Fruit fly (Drosophila melanogaster) ovary, adult (tissue): ENCODE data around the gene CG15890.

Experiments used
- CG17801 ChIP-seq: fragments of 200-800 bp; optimal IDR thresholded peaks from 2 replicates; lab custom pipeline; 2019; ENCODE audit warnings: missing biosample characterization, mild to moderate bottlenecking, missing genetic modification characterization, moderate library complexity; ENCODE audit not compliant: partially characterized antibody

CG15890 gene

dm6 chrX:14765737-14766253, at the start of gene CG15890:
Gene CG15890 (minus strand): TSS chrX:14765787.
- no peak for TF ChIP-seq CG17801 (GFP tag; lab: Kevin White, UChicago)

dm6 chrX:14812239-14812638, 46.7 kb upstream of the CG15890 start:
- no peak for TF ChIP-seq CG17801 (GFP tag; lab: Kevin White, UChicago)

- no peak for TF ChIP-seq CG17801 (GFP tag; lab: Kevin White, UChicago)
These were observed 44.8 kb upstream of the CG15890 start for dm6 chrX:14810433-14810832.

DNA sequence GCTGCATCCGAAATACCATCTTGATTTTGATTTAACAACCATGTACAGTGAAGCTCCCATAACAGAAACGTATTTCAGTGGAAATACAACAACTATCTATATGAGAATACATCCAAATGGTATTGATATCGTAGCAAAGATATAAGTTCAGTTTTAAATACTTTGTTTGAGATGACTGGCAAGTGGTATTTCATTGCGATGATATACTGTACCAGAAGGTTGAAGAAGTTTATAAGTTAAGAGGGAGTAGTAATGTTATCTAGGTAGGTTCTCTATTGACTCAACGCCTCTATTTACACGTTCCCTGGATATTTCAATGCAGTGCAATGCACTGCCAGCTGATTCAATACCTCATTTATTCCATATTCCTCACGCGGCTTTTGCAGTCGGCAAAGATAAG, 40.1 kb upstream of the CG15890 start:
- TF ChIP-seq CG17801 (GFP tag; lab: Kevin White, UChicago) = no peak

DNA sequence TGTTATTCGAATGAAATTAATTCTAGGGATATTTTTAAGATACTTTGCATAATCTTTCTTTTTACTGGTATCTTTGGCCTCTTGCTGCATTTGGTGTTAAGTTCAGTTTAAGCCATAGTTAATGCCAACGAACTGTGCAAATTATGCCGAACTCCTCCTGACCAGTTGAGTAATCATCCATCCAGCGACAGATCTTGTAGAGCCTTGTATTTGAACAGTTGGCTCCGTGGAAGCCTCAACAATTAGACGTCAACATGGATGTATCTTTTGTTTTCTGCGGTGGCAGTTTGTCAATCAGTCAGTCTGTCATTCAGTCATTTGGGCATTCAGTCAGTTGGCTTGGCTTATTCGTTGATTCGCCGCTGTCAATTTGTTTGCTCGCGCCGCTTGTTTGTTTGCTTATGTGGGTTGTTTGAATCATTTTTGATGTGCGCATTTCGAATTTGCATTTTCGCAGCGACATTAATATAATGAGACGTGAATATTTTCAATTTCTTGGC, 37.1 kb upstream of the CG15890 start:
- no peak for TF ChIP-seq CG17801 (GFP tag; lab: Kevin White, UChicago)

- TF ChIP-seq CG17801 (GFP tag; lab: Kevin White, UChicago) = no peak
These were observed 20.9 kb upstream of the CG15890 start, which contains the start of gene Ag5r for dm6 chrX:14786451-14786850. Gene Ag5r (minus strand): TSS chrX:14786551.

- TF ChIP-seq CG17801 (GFP tag; lab: Kevin White, UChicago) = no peak
These were observed 18.5 kb upstream of the CG15890 start, which contains the start of gene Ag5r2 for dm6 chrX:14784002-14784568. Gene Ag5r2 (minus strand): TSS chrX:14784052.

DNA sequence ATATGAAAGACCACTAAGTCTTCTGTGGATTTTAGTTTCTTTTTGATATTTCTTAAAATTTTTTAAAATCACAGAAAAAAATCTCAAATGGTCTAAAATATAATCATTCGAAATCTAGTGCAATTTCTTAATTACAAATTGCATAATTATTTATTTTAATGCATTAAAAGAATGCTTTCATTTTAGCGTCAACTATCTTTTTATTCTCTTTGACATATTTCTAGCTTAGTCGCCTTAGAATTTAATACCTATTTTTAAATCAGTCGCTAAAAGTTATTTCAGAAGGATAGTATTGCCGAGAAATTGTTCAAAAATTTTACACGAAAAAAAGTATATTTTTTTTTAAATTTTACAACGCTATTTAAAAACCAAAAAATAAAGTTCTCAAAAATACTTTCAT, 10.9 kb upstream of the CG15890 start, which contains the start of gene CG5347:
Gene CG5347 (plus strand): TSS at position 301 of the 400 bp plus-strand sequence.
- no peak for TF ChIP-seq CG17801 (GFP tag; lab: Kevin White, UChicago)

DNA sequence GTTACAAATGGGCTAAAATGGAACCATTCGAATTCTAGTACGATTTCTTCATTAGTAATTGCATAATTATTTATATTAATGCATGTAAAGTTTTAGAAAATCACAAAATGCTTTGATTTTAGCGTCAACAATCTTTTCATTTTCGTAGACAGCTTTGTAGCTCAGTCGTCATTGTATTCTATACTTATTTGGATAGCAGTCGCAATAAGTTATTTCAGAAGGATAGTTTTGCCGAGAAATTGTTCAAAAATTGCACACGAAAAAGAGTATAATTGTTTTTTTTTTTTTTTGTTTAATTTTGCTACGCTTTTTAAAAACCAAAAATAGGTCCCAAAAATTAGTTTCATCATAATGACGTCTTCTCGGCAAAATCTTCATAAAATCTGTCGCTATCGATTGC, 9.4 kb upstream of the CG15890 start, which contains the start of gene CG5334:
Gene CG5334 (plus strand): TSS at position 301 of the 400 bp plus-strand sequence.
- TF ChIP-seq CG17801 (GFP tag; lab: Kevin White, UChicago) = no peak

DNA sequence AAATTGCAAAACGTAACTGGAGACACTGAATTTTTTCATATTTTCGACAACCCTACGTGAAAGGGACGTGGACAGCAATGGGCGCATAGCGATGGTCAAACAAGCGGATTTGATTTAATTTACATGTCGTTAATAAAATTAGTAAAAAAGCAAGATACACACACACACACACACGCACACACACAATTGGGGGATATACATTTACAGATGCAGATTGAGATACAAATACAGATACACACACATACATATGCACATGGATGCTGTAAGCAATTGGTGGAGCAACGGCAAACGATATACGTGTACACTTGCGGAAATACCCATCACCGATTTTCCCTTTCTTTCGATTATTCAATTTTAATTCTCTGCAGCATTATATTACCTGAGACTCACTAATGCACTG, 563 bp downstream of the CG15890 start:
- TF ChIP-seq CG17801 (GFP tag; lab: Kevin White, UChicago) = no peak

DNA sequence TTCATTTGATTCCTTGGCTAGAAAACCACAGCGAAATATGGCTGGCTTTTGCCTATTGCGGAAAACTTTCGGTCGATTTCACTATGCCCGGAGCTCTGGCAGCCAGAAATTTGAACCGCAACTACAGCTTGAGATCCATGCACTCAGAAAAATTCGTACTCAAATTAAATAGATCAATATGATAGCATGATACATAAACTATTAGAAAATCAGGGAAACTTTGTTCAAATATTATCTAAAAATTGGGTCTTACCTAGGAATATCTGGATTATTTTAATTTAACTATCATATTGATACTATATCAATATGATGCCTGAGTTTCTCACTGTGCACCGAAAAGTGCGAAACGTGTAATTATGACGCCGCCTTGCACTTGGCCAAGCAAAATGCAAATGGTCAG, 14.4 kb downstream of the CG15890 start:
- no peak for TF ChIP-seq CG17801 (GFP tag; lab: Kevin White, UChicago)

DNA sequence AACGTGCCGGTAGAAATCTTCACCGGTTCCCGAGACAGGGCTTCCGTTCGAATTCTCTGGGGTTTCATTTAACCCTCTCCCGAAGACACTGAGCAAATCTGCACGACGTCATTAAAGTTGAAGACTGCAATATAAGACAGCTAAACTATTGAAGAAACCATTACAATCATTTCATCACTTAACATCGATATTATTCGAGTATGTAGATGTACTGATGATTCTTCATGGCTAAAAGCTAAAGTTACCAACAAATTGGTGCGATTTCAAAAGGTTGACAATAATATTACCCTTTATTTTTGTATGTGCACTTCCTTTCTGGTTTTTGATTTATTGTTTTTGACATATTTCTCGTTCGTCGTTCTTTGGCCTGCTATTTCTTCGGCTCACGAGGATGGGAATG, 15.1 kb downstream of the CG15890 start:
- TF ChIP-seq CG17801 (GFP tag; lab: Kevin White, UChicago) = no peak

dm6 chrX:14749086-14749874, 16.3 kb downstream of the CG15890 start, which contains the start of gene NetB:
Gene NetB (minus strand): TSS chrX:14749376.
- TF ChIP-seq CG17801 (GFP tag; lab: Kevin White, UChicago) = no peak

- no peak for TF ChIP-seq CG17801 (GFP tag; lab: Kevin White, UChicago)
These were observed 21.8 kb downstream of the CG15890 start for dm6 chrX:14743819-14744218.

DNA sequence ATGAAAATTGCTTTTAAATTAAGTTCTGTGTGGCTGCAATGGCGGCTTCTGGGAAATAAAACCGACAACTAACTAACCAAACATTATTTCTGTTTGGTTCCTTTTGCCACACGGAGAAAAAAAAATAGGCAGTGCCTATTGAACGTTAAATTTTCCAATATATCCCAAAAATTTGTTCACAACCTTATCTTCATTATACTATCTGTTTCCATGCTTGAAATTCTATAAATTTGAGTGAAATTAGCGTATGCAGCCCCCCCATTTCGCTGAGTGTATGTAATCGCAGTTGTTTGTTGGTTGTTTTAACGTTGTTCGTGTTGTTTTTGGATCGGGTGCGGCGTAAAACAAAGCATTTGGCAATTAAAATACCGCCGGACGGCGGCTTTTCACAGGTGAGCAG, 27.2 kb downstream of the CG15890 start:
- TF ChIP-seq CG17801 (GFP tag; lab: Kevin White, UChicago) = no peak
